Worm (Caenorhabditis elegans) whole organism, L1 larva: ENCODE measurements around the gene T12D8.5.

Source experiments
- ces-1 ChIP-seq: fragments of 150-350 bp; optimal IDR thresholded peaks from 2 replicates; lab custom pipeline; 2014; ENCODE audit warnings: missing biosample characterization, missing genetic modification reagents, missing genetic modification characterization
- fkh-4 ChIP-seq: sonication (generic microtip); optimal IDR thresholded peaks from 2 replicates; lab custom pipeline; 2016; ENCODE audit warnings: missing compliant biosample characterization, missing genetic modification characterization, borderline replicate concordance
- fos-1 ChIP-seq: fragments of 150-350 bp; optimal IDR thresholded peaks from 2 replicates; lab custom pipeline; 2014; ENCODE audit warnings: missing biosample characterization, missing genetic modification characterization
- lin-13 ChIP-seq: fragments of 150-350 bp; optimal IDR thresholded peaks from 2 replicates; lab custom pipeline; 2014; ENCODE audit warnings: missing biosample characterization, missing genetic modification reagents, missing genetic modification characterization
- nhr-12 ChIP-seq: sonication (generic microtip); optimal IDR thresholded peaks from 2 replicates; lab custom pipeline; 2017; ENCODE audit warnings: missing biosample characterization, missing genetic modification characterization
- skn-1 ChIP-seq: fragments of 150-350 bp; optimal IDR thresholded peaks from 2 replicates; lab custom pipeline; 2014; ENCODE audit warnings: missing biosample characterization, missing genetic modification characterization
- ztf-11 ChIP-seq, 2 experiments: sonication (generic microtip); optimal IDR thresholded peaks; 2 replicates each; lab custom pipeline; 2016 to 2017; ENCODE audit warnings: missing genetic modification characterization in 2 of 2, missing biosample characterization in 1 of 2, missing compliant biosample characterization in 1 of 2
- ztf-4 ChIP-seq: fragments of 150-350 bp; optimal IDR thresholded peaks from 2 replicates; lab custom pipeline; 2014; ENCODE audit warnings: missing biosample characterization, missing genetic modification characterization

DNA sequence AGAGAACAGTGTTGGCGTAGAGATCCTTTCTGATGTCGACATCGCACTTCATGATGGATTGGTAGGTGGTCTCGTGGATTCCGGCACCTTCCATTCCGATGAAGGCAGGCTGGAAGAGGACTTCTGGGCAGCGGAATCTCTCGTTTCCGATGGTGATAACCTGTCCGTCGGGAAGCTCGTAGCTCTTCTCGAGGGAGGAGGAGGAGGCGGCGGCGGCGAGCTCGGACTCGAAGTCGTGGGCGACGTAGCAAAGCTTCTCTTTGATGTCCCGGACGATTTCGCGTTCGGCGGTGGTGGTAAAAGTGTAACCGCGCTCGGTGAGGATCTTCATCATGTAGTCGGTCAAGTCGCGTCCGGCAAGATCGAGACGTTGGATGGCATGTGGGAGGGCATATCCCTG, 21.8 kb downstream of the T12D8.5 start:
- TF ChIP-seq fkh-4 (tag; lab: Kevin White, UChicago) (no peak), nhr-12 (tag; lab: Kevin White, UChicago) (no peak), fos-1 (tag; lab: Kevin White, UChicago) (no peak), ces-1 (GFP tag; lab: Kevin White, UChicago) (no peak), ztf-4 (no peak), skn-1 (tag; lab: Kevin White, UChicago) (no peak), lin-13 (GFP tag; lab: Kevin White, UChicago) (no peak), ztf-11 (tag; optimal IDR thresholded peaks at IDR 0.05; lab: Kevin White, UChicago) (no peak)
